ENCODE assay signal across 1 fruit fly cellular context in the genomic region with DNA sequence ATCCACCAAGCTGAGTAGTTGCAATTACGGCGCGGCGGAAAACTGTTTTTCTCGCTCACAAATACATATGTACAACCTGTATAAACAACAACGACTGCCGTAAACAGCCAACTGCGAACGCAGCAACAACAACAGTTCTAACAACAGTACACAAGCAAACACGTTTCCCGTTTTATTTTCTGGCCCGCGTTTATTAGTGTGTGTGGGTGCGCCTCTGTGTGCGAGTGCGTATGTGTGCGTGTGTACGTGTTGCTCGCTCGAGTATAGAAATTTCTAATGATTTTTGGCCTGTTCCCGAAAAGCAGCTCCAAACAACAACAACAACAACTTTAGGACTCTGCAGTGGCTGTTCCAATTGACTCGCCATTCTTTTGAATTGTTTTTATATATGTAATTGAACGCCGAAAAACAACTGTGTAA.
TF ChIP-seq lines count a peak whose summit lies in the region.

No protein-coding gene starts in this region.

TF ChIP-seq in whole organism, embryonic, 481 proteins besides CTCF, POLR2A, EP300 and RAD21 (continued from another document and continues in another):
- TF ChIP-seq CG6272 (GFP tag; IDR thresholded peaks at IDR 0.05; lab: Robert Waterston, UW) (no peak), Dll (GFP tag; IDR thresholded peaks at IDR 0.05; lab: Robert Waterston, UW; ENCODE audit: partially characterized antibody) (no peak), mld (GFP tag; IDR thresholded peaks at IDR 0.05; lab: Robert Waterston, UW; ENCODE audit: partially characterized antibody) (no peak), esg (GFP tag; conservative IDR thresholded peaks at IDR 0.05; lab: Robert Waterston, UW) (no peak), CG17385 (GFP tag; optimal IDR thresholded peaks at IDR 0.05; lab: Kevin White, UChicago) (no peak), CG1529 (GFP tag; optimal IDR thresholded peaks at IDR 0.05; lab: Kevin White, UChicago) (no peak), lov (optimal IDR thresholded peaks at IDR 0.05; lab: Kevin White, UChicago) (no peak), lov (GFP tag; IDR thresholded peaks at IDR 0.05; lab: Robert Waterston, UW) (no peak), sisA (GFP tag; IDR thresholded peaks at IDR 0.05; lab: Robert Waterston, UW) (no peak), CG8359 (GFP tag; optimal IDR thresholded peaks at IDR 0.05; lab: Kevin White, UChicago; ENCODE audit: borderline replicate concordance) (no peak), Dbx (GFP tag; IDR thresholded peaks at IDR 0.05; lab: Robert Waterston, UW) (no peak), Xrp1 (GFP tag; IDR thresholded peaks at IDR 0.05; lab: Robert Waterston, UW) (peak; percentile 37), Lhr (GFP tag; optimal IDR thresholded peaks at IDR 0.05; lab: Kevin White, UChicago) (no peak), CG5245 (GFP tag; optimal IDR thresholded peaks at IDR 0.05; lab: Kevin White, UChicago) (no peak), MESR4 (GFP tag; optimal IDR thresholded peaks at IDR 0.05; lab: Kevin White, UChicago) (no peak), prd (optimal IDR thresholded peaks at IDR 0.05; lab: Kevin White, UChicago) (no peak), prd (GFP tag; IDR thresholded peaks at IDR 0.05; lab: Robert Waterston, UW) (no peak), CG14667 (GFP tag; IDR thresholded peaks at IDR 0.05; lab: Robert Waterston, UW) (no peak), Trl (optimal IDR thresholded peaks at IDR 0.05; lab: Kevin White, UChicago) (no peak), Trl (GFP tag; optimal IDR thresholded peaks at IDR 0.05; lab: Kevin White, UChicago) (peak; percentile 17), CG3847 (GFP tag; IDR thresholded peaks at IDR 0.05; lab: Robert Waterston, UW) (no peak), Ssrp (tag; optimal IDR thresholded peaks at IDR 0.05; lab: Kevin White, UChicago) (no peak), crp (GFP tag; optimal IDR thresholded peaks at IDR 0.05; lab: Kevin White, UChicago) (no peak), hth (optimal IDR thresholded peaks at IDR 0.05; lab: Kevin White, UChicago) (no peak), ssp (GFP tag; IDR thresholded peaks at IDR 0.05; lab: Robert Waterston, UW) (no peak), ATbp (GFP tag; optimal IDR thresholded peaks at IDR 0.05; lab: Kevin White, UChicago) (peak; percentile 8), CG5180 (GFP tag; optimal IDR thresholded peaks at IDR 0.05; lab: Kevin White, UChicago) (peak; percentile 20), CG7987 (GFP tag; optimal IDR thresholded peaks at IDR 0.05; lab: Kevin White, UChicago) (no peak), Dp (GFP tag; optimal IDR thresholded peaks at IDR 0.05; lab: Kevin White, UChicago) (no peak), CG6765 (GFP tag; optimal IDR thresholded peaks at IDR 0.05; lab: Kevin White, UChicago) (no peak), YL-1 (GFP tag; optimal IDR thresholded peaks at IDR 0.05; lab: Kevin White, UChicago) (no peak), Dfd (GFP tag; optimal IDR thresholded peaks at IDR 0.05; lab: Kevin White, UChicago) (no peak), Rfx (GFP tag; IDR thresholded peaks at IDR 0.05; lab: Robert Waterston, UW) (peak; percentile 54), CG18262 (tag; optimal IDR thresholded peaks at IDR 0.05; lab: Kevin White, UChicago) (no peak), D (optimal IDR thresholded peaks at IDR 0.05; lab: Kevin White, UChicago) (no peak), D (GFP tag; optimal IDR thresholded peaks at IDR 0.05; lab: Kevin White, UChicago) (peak; percentile 16), sim (GFP tag; IDR thresholded peaks at IDR 0.05; lab: Robert Waterston, UW) (no peak), inv (GFP tag; IDR thresholded peaks at IDR 0.05; lab: Robert Waterston, UW; ENCODE audit: partially characterized antibody) (no peak), CG12299 (tag; optimal IDR thresholded peaks at IDR 0.05; lab: Kevin White, UChicago) (peak; percentile 39), CG4424 (GFP tag; optimal IDR thresholded peaks at IDR 0.05; lab: Kevin White, UChicago) (no peak), abd-A (tag; optimal IDR thresholded peaks at IDR 0.05; lab: Kevin White, UChicago) (no peak), CG18476 (GFP tag; optimal IDR thresholded peaks at IDR 0.05; lab: Kevin White, UChicago) (no peak), ci (GFP tag; IDR thresholded peaks at IDR 0.05; lab: Robert Waterston, UW) (peak; percentile 9; the same call in 1 of the 3 replicates), CG5953 (GFP tag; IDR thresholded peaks at IDR 0.05; lab: Robert Waterston, UW) (no peak), CG7271 (tag; optimal IDR thresholded peaks at IDR 0.05; lab: Kevin White, UChicago) (no peak), CG11093 (GFP tag; IDR thresholded peaks at IDR 0.05; lab: Robert Waterston, UW) (no peak), sima (GFP tag; optimal IDR thresholded peaks at IDR 0.05; lab: Kevin White, UChicago) (no peak), CG12659 (GFP tag; optimal IDR thresholded peaks at IDR 0.05; lab: Kevin White, UChicago) (no peak), rib (GFP tag; IDR thresholded peaks at IDR 0.05; lab: Robert Waterston, UW) (peak; percentile 10; the same call in 1 of the 2 replicates), BtbVII (GFP tag; optimal IDR thresholded peaks at IDR 0.05; lab: Kevin White, UChicago) (no peak), Atf-2 (GFP tag; optimal IDR thresholded peaks at IDR 0.05; lab: Kevin White, UChicago) (no peak), onecut (GFP tag; IDR thresholded peaks at IDR 0.05; lab: Robert Waterston, UW) (peak; percentile 67), CG8290 (GFP tag; optimal IDR thresholded peaks at IDR 0.05; lab: Kevin White, UChicago) (no peak), CG8290 (tag; optimal IDR thresholded peaks at IDR 0.05; lab: Kevin White, UChicago) (peak in 1 of 2 experiments; percentile 54), CG12942 (GFP tag; optimal IDR thresholded peaks at IDR 0.05; lab: Kevin White, UChicago) (no peak), Doc3 (GFP tag; IDR thresholded peaks at IDR 0.05; lab: Robert Waterston, UW; ENCODE audit: partially characterized antibody) (no peak), Scr (GFP tag; IDR thresholded peaks at IDR 0.05; lab: Robert Waterston, UW; ENCODE audit: partially characterized antibody) (no peak), dmrt11E (tag; optimal IDR thresholded peaks at IDR 0.05; lab: Kevin White, UChicago) (no peak), ro (GFP tag; IDR thresholded peaks at IDR 0.05; lab: Robert Waterston, UW) (no peak), CG10979 (tag; optimal IDR thresholded peaks at IDR 0.05; lab: Kevin White, UChicago) (no peak), dysf (GFP tag; IDR thresholded peaks at IDR 0.05; lab: Robert Waterston, UW) (no peak), CG10147 (GFP tag; optimal IDR thresholded peaks at IDR 0.05; lab: Kevin White, UChicago) (peak; percentile 25), so (GFP tag; IDR thresholded peaks at IDR 0.05; lab: Robert Waterston, UW) (no peak; the same call in 2 of the 3 replicates), Adf1 (GFP tag; IDR thresholded peaks at IDR 0.05; lab: Robert Waterston, UW) (no peak), CG10274 (GFP tag; optimal IDR thresholded peaks at IDR 0.05; lab: Kevin White, UChicago) (no peak), seq (GFP tag; IDR thresholded peaks at IDR 0.05; lab: Robert Waterston, UW) (no peak), lilli (GFP tag; optimal IDR thresholded peaks at IDR 0.05; lab: Kevin White, UChicago) (no peak), unc-4 (GFP tag; IDR thresholded peaks at IDR 0.05; lab: Robert Waterston, UW; ENCODE audit: partially characterized antibody) (no peak), zen (tag; optimal IDR thresholded peaks at IDR 0.05; lab: Kevin White, UChicago) (peak; percentile 13), Dip3 (GFP tag; optimal IDR thresholded peaks at IDR 0.05; lab: Kevin White, UChicago) (no peak), corto (GFP tag; optimal IDR thresholded peaks at IDR 0.05; lab: Kevin White, UChicago) (no peak), twi (tag; optimal IDR thresholded peaks at IDR 0.05; lab: Kevin White, UChicago) (peak; percentile 39), Antp (GFP tag; optimal IDR thresholded peaks at IDR 0.05; lab: Kevin White, UChicago) (no peak), hbn (GFP tag; IDR thresholded peaks at IDR 0.05; lab: Robert Waterston, UW; ENCODE audit: partially characterized antibody) (no peak), CG30431 (GFP tag; optimal IDR thresholded peaks at IDR 0.05; lab: Kevin White, UChicago) (no peak), otp (GFP tag; IDR thresholded peaks at IDR 0.05; lab: Robert Waterston, UW) (no peak), CG32767 (GFP tag; IDR thresholded peaks at IDR 0.05; lab: Robert Waterston, UW) (no peak), CG7963 (GFP tag; IDR thresholded peaks at IDR 0.05; lab: Robert Waterston, UW; ENCODE audit: partially characterized antibody) (no peak), CG3065 (GFP tag; optimal IDR thresholded peaks at IDR 0.05; lab: Kevin White, UChicago) (no peak), NFAT (GFP tag; IDR thresholded peaks at IDR 0.05; lab: Robert Waterston, UW) (peak; percentile 44; the same call in 1 of the 2 replicates), CHES-1-like (GFP tag; optimal IDR thresholded peaks at IDR 0.05; lab: Kevin White, UChicago) (peak; percentile 4), C15 (GFP tag; IDR thresholded peaks at IDR 0.05; lab: Robert Waterston, UW) (no peak), mirr (GFP tag; optimal IDR thresholded peaks at IDR 0.05; lab: Kevin White, UChicago) (peak; percentile 10), Atf6 (GFP tag; IDR thresholded peaks at IDR 0.05; lab: Robert Waterston, UW) (0 out of 2 replicates have a peak, but pooled peaks have one; percentile 18), eyg (GFP tag; optimal IDR thresholded peaks at IDR 0.05; lab: Kevin White, UChicago) (no peak), CG10462 (GFP tag; optimal IDR thresholded peaks at IDR 0.05; lab: Kevin White, UChicago) (no peak), CG1024 (GFP tag; IDR thresholded peaks at IDR 0.05; lab: Robert Waterston, UW) (no peak), CG3838 (GFP tag; optimal IDR thresholded peaks at IDR 0.05; lab: Kevin White, UChicago) (no peak), Asciz (GFP tag; optimal IDR thresholded peaks at IDR 0.05; lab: Kevin White, UChicago) (peak; percentile 16), CG8924 (tag; optimal IDR thresholded peaks at IDR 0.05; lab: Kevin White, UChicago) (no peak), CG9817 (tag; optimal IDR thresholded peaks at IDR 0.05; lab: Kevin White, UChicago) (no peak), Side (GFP tag; optimal IDR thresholded peaks at IDR 0.05; lab: Kevin White, UChicago) (no peak), Rx (GFP tag; IDR thresholded peaks at IDR 0.05; lab: Robert Waterston, UW) (no peak), CG34422 (GFP tag; IDR thresholded peaks at IDR 0.05; lab: Robert Waterston, UW) (no peak), GATAe (GFP tag; conservative IDR thresholded peaks at IDR 0.05; lab: Robert Waterston, UW) (no peak), MTF-1 (GFP tag; optimal IDR thresholded peaks at IDR 0.05; lab: Kevin White, UChicago; ENCODE audit: borderline replicate concordance) (peak; percentile 45), dimm (GFP tag; IDR thresholded peaks at IDR 0.05; lab: Robert Waterston, UW) (no peak), dmrt99B (tag; optimal IDR thresholded peaks at IDR 0.05; lab: Kevin White, UChicago) (no peak), CG12071 (GFP tag; optimal IDR thresholded peaks at IDR 0.05; lab: Kevin White, UChicago) (no peak), cwo (GFP tag; optimal IDR thresholded peaks at IDR 0.05; lab: Kevin White, UChicago) (peak; percentile 31), CG3281 (GFP tag; optimal IDR thresholded peaks at IDR 0.05; lab: Kevin White, UChicago) (peak; percentile 4), scrt (GFP tag; optimal IDR thresholded peaks at IDR 0.05; lab: Kevin White, UChicago) (peak; percentile 64), luna (GFP tag; optimal IDR thresholded peaks at IDR 0.05; lab: Kevin White, UChicago) (no peak), CG3407 (GFP tag; optimal IDR thresholded peaks at IDR 0.05; lab: Kevin White, UChicago) (peak; percentile 11), ara (GFP tag; IDR thresholded peaks at IDR 0.05; lab: Robert Waterston, UW) (peak; percentile 13; the same call in 1 of the 2 replicates), cas (GFP tag; IDR thresholded peaks at IDR 0.05; lab: Robert Waterston, UW) (no peak), CG2202 (tag; optimal IDR thresholded peaks at IDR 0.05; lab: Kevin White, UChicago) (no peak), CG15601 (tag; optimal IDR thresholded peaks at IDR 0.05; lab: Kevin White, UChicago) (peak; percentile 3), bbx (GFP tag; IDR thresholded peaks at IDR 0.05; lab: Robert Waterston, UW; ENCODE audit: partially characterized antibody) (no peak), chinmo (GFP tag; IDR thresholded peaks at IDR 0.05; lab: Robert Waterston, UW; ENCODE audit: partially characterized antibody) (0 out of 4 replicates have a peak, but pooled peaks have one; percentile 72), gcm2 (GFP tag; optimal IDR thresholded peaks at IDR 0.05; lab: Kevin White, UChicago) (no peak), CG6813 (GFP tag; optimal IDR thresholded peaks at IDR 0.05; lab: Kevin White, UChicago) (no peak), ac (GFP tag; optimal IDR thresholded peaks at IDR 0.05; lab: Kevin White, UChicago) (no peak), bsh (GFP tag; optimal IDR thresholded peaks at IDR 0.05; lab: Kevin White, UChicago) (no peak), croc (GFP tag; conservative IDR thresholded peaks at IDR 0.05; lab: Robert Waterston, UW) (no peak), ewg (GFP tag; optimal IDR thresholded peaks at IDR 0.05; lab: Kevin White, UChicago) (no peak), pzg (GFP tag; optimal IDR thresholded peaks at IDR 0.05; lab: Kevin White, UChicago) (no peak), Awh (GFP tag; IDR thresholded peaks at IDR 0.05; lab: Robert Waterston, UW) (no peak), hkb (optimal IDR thresholded peaks at IDR 0.05; lab: Kevin White, UChicago) (no peak), hkb (GFP tag; IDR thresholded peaks at IDR 0.05; lab: Robert Waterston, UW) (no peak), CG14710 (tag; optimal IDR thresholded peaks at IDR 0.05; lab: Kevin White, UChicago) (no peak), CG13296 (GFP tag; optimal IDR thresholded peaks at IDR 0.05; lab: Kevin White, UChicago) (peak; percentile 5), CG1602 (GFP tag; optimal IDR thresholded peaks at IDR 0.05; lab: Kevin White, UChicago) (no peak), CG7357 (GFP tag; IDR thresholded peaks at IDR 0.05; lab: Robert Waterston, UW) (no peak), Ets97D (GFP tag; optimal IDR thresholded peaks at IDR 0.05; lab: Kevin White, UChicago) (no peak), CG10267 (tag; optimal IDR thresholded peaks at IDR 0.05; lab: Kevin White, UChicago) (no peak), CG11247 (GFP tag; IDR thresholded peaks at IDR 0.05; lab: Robert Waterston, UW) (peak; percentile 26; the same call in 1 of the 2 replicates), wek (GFP tag; optimal IDR thresholded peaks at IDR 0.05; lab: Kevin White, UChicago) (no peak), Hr78 (GFP tag; optimal IDR thresholded peaks at IDR 0.05; lab: Kevin White, UChicago) (no peak), CG2678 (tag; optimal IDR thresholded peaks at IDR 0.05; lab: Kevin White, UChicago) (peak; percentile 14), Jarid2 (GFP tag; optimal IDR thresholded peaks at IDR 0.05; lab: Kevin White, UChicago) (no peak)
